Fruit fly (Drosophila melanogaster) whole organism: ENCODE data around the gene chm.

Source experiments
- CG8478 ChIP-seq: fragments of >200 bp; optimal IDR thresholded peaks from 2 replicates; lab custom pipeline; 2018; ENCODE audit warnings: inconsistent platforms
- Dll ChIP-seq: fragments of >200 bp; optimal IDR thresholded peaks from 2 replicates; lab custom pipeline; 2017
- EcR ChIP-seq, 2 experiments: fragments of >200 bp; optimal IDR thresholded peaks; 2 replicates each; lab custom pipeline; 2017; ENCODE audit warnings: missing biosample characterization in 2 of 2, missing genetic modification characterization in 2 of 2, missing genetic modification reagents in 2 of 2
- pan ChIP-seq: fragments of >200 bp; optimal IDR thresholded peaks from 2 replicates; lab custom pipeline; 2017
- psq ChIP-seq: fragments of >200 bp; optimal IDR thresholded peaks from 2 replicates; lab custom pipeline; 2017
- usp ChIP-seq: fragments of >200 bp; optimal IDR thresholded peaks from 2 replicates; lab custom pipeline; 2017; ENCODE audit warnings: missing biosample characterization, missing genetic modification characterization, mixed read lengths

Gene chm

DNA sequence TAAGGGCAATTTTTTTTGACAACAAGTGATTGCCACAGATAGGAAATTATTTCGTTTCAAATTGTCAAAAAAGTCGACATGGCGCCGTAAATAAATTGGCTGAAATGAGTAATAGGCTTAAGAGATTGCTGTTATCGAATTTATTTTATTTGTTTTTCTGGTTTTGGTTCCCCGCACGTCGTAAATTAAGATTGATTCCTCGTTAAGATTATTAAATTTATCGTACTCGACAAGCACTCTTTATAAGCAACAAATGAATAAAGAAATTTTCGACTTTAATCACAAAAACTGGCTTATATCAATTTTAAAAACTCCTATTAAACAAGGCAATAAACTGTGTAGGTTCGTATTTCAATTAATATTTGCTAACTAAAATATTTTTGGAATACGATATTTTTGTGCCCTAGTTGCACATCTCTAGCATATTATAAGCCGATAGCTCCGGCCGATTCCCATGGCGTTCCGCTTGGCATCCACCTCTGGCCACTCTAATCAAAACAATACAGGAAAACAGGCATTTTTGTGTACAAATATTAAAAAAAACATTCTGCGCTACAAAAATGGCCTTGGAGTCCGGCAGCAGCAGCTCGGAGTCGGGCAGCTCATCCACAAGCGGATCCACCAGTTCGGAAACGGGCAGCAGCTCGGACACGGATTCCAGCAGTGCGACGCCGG, at the start of gene chm:
TSS of gene chm (plus strand) at position 471 of the 675 bp plus-strand sequence.
- TF ChIP-seq Dll (lab: Kevin White, UChicago) = no peak
- TF ChIP-seq EcR (GFP tag; optimal IDR thresholded peaks at IDR 0.05; lab: Kevin White, UChicago) = no peak
- no peak for TF ChIP-seq psq (lab: Kevin White, UChicago)
- TF ChIP-seq usp (GFP tag; lab: Kevin White, UChicago) = no peak
- no peak for TF ChIP-seq pan (lab: Kevin White, UChicago)
- TF ChIP-seq CG8478 (lab: Kevin White, UChicago) = no peak

DNA sequence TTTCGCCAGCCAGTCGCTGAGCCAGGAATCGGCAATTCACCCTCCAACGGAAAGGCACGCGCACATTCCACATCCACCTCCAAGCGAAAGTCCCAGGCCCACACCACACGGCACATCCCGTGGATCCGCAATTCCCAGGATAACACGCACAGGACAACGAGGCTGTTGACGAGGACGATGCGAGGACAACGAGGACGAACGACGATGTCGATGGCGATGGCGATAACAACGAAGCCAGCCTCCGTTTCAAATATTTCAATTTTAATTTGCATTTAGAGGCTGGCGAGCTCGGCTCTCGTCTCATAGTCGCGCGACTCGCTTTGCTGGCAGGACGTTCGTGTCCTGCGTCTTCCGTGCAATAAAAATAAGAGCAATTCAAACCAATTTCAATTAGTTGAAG, 49.1 kb upstream of the chm start, which contains the start of gene Wnt10:
TSS of gene Wnt10 (plus strand) at position 301 of the 400 bp plus-strand sequence.
- no peak for TF ChIP-seq usp (GFP tag; lab: Kevin White, UChicago)
- no peak for TF ChIP-seq pan (lab: Kevin White, UChicago)
- TF ChIP-seq CG8478 (lab: Kevin White, UChicago) = no peak
- TF ChIP-seq psq (lab: Kevin White, UChicago) = no peak
- no peak for TF ChIP-seq Dll (lab: Kevin White, UChicago)
- TF ChIP-seq EcR (GFP tag; optimal IDR thresholded peaks at IDR 0.05; lab: Kevin White, UChicago) = no peak

DNA sequence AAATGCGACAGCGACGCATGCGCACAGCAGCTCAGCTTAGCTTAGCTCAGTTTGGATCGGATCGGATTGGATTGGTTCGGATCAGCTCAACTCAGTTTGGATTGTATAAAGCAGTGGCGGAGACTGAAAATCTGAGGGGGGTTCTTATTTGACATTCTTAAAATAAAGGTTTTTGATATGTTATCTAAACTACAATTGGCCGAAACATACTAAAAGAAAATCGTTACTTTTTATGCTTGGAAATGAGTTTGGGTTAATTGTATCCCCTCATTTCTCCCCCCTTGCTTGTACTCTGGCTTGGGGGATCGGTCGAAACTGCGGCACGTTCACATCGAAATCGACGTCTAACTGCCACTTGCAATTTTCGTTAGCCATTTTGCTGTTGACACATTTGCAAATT, 36.1 kb upstream of the chm start:
- no peak for TF ChIP-seq Dll (lab: Kevin White, UChicago)
- no peak for TF ChIP-seq psq (lab: Kevin White, UChicago)
- no peak for TF ChIP-seq EcR (GFP tag; optimal IDR thresholded peaks at IDR 0.05; lab: Kevin White, UChicago)
- TF ChIP-seq usp (GFP tag; lab: Kevin White, UChicago) = no peak
- TF ChIP-seq CG8478 (lab: Kevin White, UChicago) = no peak
- TF ChIP-seq pan (lab: Kevin White, UChicago) = no peak

DNA sequence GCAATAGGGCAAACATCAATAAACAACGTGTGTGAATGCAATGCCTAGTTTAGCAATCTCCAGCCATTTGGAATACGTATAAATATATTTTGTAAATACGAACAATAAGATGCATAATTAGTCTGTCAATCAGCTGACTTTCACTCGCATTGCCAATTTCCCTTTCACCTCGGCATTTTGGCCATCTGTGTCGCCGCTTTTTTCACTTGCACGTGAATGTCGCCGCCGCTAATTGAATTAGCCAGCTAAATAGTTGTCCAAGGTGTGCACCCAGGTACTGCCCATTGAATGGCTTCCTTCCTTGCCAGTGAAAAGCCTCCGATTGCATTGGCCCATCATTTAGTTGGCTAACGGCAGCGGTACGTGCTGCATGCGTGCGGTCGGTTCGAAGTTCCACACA, 34.8 kb upstream of the chm start, which contains the start of gene ninaC:
TSS of gene ninaC (plus strand) at position 301 of the 400 bp plus-strand sequence.
- TF ChIP-seq CG8478 (lab: Kevin White, UChicago) (no peak), pan (lab: Kevin White, UChicago) (no peak), EcR (GFP tag; optimal IDR thresholded peaks at IDR 0.05; lab: Kevin White, UChicago) (no peak), psq (lab: Kevin White, UChicago) (no peak), Dll (lab: Kevin White, UChicago) (no peak), usp (GFP tag; lab: Kevin White, UChicago) (no peak)

DNA sequence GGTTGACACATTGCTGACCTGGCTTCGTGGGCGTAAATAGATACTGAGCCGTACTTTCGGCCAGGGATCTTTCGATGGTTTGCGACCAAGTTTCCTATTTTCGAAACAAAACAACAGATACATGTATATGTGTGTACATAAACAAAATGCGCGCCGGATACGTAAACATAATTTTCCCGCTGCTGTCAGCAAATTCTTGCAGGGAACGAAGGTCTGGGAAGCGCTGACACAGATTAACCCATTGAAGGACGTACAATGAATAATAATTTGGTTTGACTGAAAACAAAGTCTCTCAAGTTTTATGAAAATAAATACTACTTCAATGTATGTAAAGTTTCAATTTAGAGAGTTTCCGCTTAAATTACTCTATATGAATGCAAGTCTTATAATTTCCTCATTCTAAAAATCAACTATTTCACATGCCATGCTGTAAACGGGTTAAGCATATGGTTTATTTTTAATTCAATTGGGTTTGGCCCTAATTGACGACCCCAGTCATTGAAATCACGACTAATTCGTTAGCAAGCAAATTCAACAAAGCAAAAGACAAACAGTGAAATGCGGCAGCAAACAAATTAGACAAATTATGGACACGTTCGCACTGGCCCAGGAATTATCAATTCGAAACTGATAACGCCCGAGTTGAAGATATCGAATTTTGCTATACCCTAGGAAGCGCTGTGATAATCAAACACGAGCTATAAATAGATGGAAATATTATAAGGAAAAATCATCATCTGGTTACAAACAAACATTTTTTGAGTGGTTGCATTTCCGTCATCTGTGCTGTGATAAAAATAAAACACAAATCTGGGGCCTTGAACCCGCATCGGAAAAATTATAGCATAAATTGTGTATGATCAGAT, 25.4 kb upstream of the chm start:
- TF ChIP-seq usp (GFP tag; lab: Kevin White, UChicago) (no peak), pan (lab: Kevin White, UChicago) (peak; percentile 55)

DNA sequence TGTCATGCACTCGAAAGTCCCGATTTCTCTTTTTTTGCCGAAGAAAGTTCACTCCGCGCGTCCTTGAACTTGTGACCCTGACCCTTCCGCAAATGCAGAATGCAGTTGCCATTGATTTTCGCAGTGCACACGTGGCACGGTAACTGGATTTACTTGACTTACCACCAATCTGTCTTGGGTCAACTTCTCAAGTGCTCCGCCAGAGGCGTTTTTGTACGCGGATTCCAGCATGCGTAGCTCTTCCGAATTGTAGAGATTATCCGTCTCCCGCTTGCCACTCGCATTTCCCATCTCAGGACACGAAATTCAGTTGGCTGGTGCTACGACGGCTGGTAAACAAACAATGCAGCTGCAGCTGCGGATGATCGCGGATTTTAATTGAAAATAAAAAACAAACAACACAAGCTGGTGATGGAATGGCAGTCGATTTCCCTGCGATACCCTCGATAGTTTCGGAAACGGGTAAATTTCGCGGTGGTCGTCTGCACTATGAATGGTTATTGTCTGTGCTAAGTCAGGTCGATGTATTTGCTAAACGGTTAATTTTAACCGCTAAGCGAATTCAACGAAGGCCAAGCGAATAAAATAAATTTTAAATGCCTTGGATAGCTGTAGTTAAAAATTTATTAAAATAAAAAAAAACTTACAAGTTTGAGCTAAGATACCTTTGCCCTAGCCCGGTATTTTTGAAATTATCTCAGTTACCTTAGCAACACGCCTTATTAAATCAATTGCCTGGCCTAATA, 24.2 kb upstream of the chm start, which contains the start of the genes CG5149 and gudu:
TSS of gene CG5149 (minus strand) at position 441 of the 746 bp plus-strand sequence.
TSS of gene gudu (plus strand) at position 696 of the 746 bp plus-strand sequence.
- TF ChIP-seq Dll (lab: Kevin White, UChicago) (no peak), CG8478 (lab: Kevin White, UChicago) (no peak), psq (lab: Kevin White, UChicago) (no peak), pan (lab: Kevin White, UChicago) (no peak), usp (GFP tag; lab: Kevin White, UChicago) (no peak), EcR (GFP tag; optimal IDR thresholded peaks at IDR 0.05; lab: Kevin White, UChicago) (no peak)

DNA sequence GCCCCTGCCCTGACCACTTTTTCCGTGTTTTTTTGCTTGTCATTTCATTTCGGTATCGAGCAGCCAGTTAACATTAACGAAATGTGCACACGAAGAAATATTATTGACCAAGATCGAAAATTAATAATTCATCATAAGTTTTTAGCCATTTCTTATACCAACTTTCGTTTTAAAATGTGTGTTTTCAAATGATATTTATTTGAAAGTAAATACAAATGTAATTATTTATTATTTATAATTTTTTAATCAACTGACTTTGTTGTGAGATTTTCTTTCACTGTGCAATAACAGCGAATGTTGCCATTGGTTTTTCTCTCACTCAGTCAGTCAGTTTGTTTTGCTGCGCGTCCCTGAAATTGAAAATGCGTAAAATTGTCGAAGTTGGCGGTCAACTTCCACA, 16.4 kb upstream of the chm start:
- TF ChIP-seq pan (lab: Kevin White, UChicago) = no peak

DNA sequence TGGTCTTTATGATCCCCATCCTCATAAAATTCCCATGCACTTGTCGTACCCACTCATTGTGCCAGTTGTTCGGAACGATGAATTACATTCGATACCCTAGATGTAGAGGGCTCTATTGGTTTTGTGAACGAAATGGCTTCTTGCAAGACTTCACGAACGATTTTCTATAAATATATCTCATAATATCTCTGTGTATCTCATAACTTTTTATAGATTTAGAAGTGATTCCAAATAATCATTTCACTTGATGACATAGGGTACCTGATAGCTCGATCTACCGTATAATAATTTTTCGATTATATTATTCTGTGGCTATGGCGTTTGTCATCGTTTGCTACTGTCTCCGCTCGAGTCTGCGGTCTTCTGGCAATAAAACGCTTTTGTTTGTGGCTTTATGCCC, 15.3 kb upstream of the chm start:
- no peak for TF ChIP-seq CG8478 (lab: Kevin White, UChicago)
- TF ChIP-seq Dll (lab: Kevin White, UChicago) = no peak
- peak; percentile 29 for TF ChIP-seq pan (lab: Kevin White, UChicago)

DNA sequence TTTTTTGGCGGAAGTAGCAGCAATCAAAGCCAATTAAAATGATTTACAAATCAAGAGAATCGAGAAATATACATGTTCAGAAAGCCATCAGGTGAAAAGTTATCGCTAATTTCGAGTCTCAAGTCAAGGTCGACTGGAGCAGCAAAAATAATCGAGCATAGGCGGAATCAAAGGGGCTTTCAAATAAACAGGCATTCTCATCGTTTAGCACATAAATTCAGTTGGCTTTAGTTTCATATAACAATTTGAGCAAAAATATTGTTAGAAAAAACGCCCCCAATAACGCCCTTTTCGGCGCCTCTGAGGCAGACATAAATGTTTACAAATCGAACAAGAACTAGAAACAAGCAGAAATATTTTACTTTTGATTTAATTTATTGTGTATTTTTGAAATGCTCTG, 14.5 kb upstream of the chm start:
- no peak for TF ChIP-seq usp (GFP tag; lab: Kevin White, UChicago)
- TF ChIP-seq pan (lab: Kevin White, UChicago) = no peak
- TF ChIP-seq EcR (GFP tag; optimal IDR thresholded peaks at IDR 0.05; lab: Kevin White, UChicago) = no peak
- no peak for TF ChIP-seq psq (lab: Kevin White, UChicago)
- no peak for TF ChIP-seq Dll (lab: Kevin White, UChicago)
- no peak for TF ChIP-seq CG8478 (lab: Kevin White, UChicago)

DNA sequence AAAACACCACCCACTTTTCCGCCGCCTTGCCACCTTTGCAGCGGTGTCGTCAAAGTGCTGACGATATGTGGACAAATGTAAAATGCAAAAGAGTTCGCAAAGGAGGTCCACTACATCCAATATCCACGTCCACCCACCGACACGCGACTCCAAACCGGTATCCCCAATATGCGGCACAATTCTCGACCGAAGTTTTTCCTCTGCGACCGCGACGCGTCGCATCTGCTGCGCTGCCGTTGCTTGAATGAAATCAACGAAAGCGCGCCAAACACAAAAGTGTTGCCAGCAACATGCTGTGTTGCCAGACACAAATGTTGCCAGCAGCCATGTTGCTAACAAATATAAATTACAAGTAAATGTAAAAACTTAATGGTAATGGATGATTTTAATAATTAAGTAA, 13.7 kb upstream of the chm start, which contains the start of gene CG5160:
TSS of gene CG5160 (minus strand) at position 223 of the 400 bp plus-strand sequence.
- TF ChIP-seq usp (GFP tag; lab: Kevin White, UChicago) (no peak), EcR (GFP tag; optimal IDR thresholded peaks at IDR 0.05; lab: Kevin White, UChicago) (no peak), pan (lab: Kevin White, UChicago) (no peak), psq (lab: Kevin White, UChicago) (no peak)

DNA sequence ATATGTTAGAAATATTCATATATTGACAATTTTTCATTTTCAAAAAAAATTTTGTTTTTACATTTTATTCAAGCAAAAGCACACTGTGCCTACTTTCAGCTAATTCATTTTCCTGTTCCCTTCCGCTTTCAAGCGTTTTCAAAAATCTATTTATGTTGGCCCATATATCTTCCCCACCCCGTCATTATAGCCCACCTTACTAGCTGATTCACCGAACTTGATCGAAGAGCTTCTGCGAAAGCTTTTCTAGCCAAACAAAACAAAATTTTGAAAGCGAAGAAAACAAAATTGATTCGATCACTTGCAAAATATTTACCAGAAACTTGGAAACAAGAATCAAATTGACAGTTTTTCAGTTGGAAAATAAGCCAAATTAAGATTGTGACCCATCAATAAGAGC, 11.2 kb upstream of the chm start, which contains the start of gene CG5171:
TSS of gene CG5171 (plus strand) at position 311 of the 400 bp plus-strand sequence.
- no peak for TF ChIP-seq usp (GFP tag; lab: Kevin White, UChicago)
- TF ChIP-seq CG8478 (lab: Kevin White, UChicago) = no peak
- no peak for TF ChIP-seq EcR (GFP tag; optimal IDR thresholded peaks at IDR 0.05; lab: Kevin White, UChicago)
- no peak for TF ChIP-seq Dll (lab: Kevin White, UChicago)
